Fruit fly (Drosophila melanogaster): ENCODE data around the gene Saf6.

Saf6 gene

DNA sequence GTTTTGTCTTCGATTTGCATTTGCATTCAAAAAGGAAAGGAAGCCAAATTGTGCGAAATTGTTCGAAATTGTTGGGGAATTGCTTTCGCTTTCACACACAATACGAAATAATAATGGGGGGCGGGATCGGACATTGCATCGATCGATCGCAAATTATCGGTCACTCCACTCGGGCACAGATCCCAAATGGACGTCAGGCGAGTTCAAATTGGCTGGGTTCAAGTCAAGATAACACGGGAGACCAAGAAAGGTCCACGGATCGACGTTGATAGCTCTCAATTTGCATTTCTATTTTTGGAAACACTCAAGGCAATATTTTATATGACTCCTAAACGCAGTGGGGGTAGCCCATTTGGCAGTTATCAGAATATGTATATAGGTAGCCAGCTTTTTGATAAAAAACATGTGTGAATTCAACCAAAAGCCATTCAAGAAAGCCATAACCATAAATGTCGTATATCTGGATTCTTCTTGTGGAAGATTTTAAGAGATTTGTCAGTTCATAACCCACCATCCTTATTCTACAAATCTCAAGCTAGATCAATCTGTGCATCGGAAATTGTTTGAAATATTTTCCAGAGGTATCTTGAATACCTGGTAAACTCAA lies 33.5 kb upstream of the Saf6 start:
- TF ChIP-seq Rel (GFP tag; optimal IDR thresholded peaks at IDR 0.05) = no peak
- TF ChIP-seq Rel (tag; optimal IDR thresholded peaks at IDR 0.05) = peak; percentile 53
- no peak for TF ChIP-seq rgr (GFP tag; optimal IDR thresholded peaks at IDR 0.05)

DNA sequence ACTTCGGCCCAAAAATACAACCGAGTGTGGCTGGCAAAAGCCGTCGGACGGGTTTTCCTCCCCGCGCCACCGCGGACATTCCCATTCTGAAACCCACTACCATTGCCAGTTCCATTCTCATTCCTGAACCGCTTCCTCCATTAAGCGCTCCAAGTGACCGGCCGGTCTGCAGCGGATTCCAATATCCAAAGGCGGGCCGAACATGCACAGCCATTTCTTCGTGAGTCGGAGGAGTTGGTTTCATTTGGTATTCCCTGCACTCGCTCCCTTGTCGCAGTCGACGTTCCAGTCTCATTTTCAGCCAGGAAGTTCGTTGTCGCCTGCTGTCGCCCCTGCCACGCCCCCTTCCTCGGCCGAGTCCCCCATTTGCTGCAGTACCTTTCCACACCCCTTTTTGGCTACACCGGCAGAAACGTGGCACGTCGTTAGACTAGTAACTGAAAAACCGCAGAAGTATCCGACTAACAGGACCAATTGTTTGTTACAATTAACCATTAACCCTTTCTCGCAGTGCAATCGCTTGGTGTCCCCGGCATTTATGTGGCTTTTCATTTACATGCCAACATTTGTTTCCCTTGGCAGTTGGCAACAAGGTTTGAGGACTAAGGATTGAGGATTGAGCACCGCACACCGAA lies 32.4 kb upstream of the Saf6 start:
- TF ChIP-seq dl (GFP tag; optimal IDR thresholded peaks at IDR 0.05; ENCODE audit: insufficient read depth in 1 of 2, partially characterized antibody in 2 of 2) (no peak), Myc (optimal IDR thresholded peaks at IDR 0.05) (no peak), CrebA (GFP tag; optimal IDR thresholded peaks at IDR 0.05; ENCODE audit: borderline replicate concordance) (no peak), Vsx2 (GFP tag; optimal IDR thresholded peaks at IDR 0.05; ENCODE audit: partially characterized antibody) (no peak), jim (GFP tag; optimal IDR thresholded peaks at IDR 0.05) (no peak), Sp1 (GFP tag; optimal IDR thresholded peaks at IDR 0.05) (peak; percentile 83), CG32264 (GFP tag; optimal IDR thresholded peaks at IDR 0.05) (peak; percentile 67), woc (GFP tag; optimal IDR thresholded peaks at IDR 0.05) (peak; percentile 91), rgr (GFP tag; optimal IDR thresholded peaks at IDR 0.05) (peak; percentile 82), foxo (GFP tag; optimal IDR thresholded peaks at IDR 0.05) (peak; percentile 30 to 92), Jra (GFP tag; optimal IDR thresholded peaks at IDR 0.05) (peak; percentile 83), tai (GFP tag; optimal IDR thresholded peaks at IDR 0.05) (no peak), lola (GFP tag; optimal IDR thresholded peaks at IDR 0.05) (no peak), Dfd (GFP tag; optimal IDR thresholded peaks at IDR 0.05) (no peak), h (GFP tag; optimal IDR thresholded peaks at IDR 0.05) (peak; percentile 86), Hr83 (GFP tag; optimal IDR thresholded peaks at IDR 0.05; ENCODE audit: poor library complexity, severe bottlenecking) (peak; percentile 89), fru (GFP tag; optimal IDR thresholded peaks at IDR 0.05) (peak; percentile 89), GATAd (GFP tag; optimal IDR thresholded peaks at IDR 0.05) (no peak), dsf (GFP tag; optimal IDR thresholded peaks at IDR 0.05; ENCODE audit: borderline replicate concordance) (no peak), OdsH (GFP tag; optimal IDR thresholded peaks at IDR 0.05) (peak; percentile 83), psq (GFP tag; optimal IDR thresholded peaks at IDR 0.05) (peak; percentile 81), br (GFP tag; optimal IDR thresholded peaks at IDR 0.05) (peak; percentile 89), pan (optimal IDR thresholded peaks at IDR 0.05) (no peak), Abd-B (GFP tag; optimal IDR thresholded peaks at IDR 0.05) (no peak), N (GFP tag; optimal IDR thresholded peaks at IDR 0.05) (no peak), Hr78 (GFP tag; optimal IDR thresholded peaks at IDR 0.05) (no peak), Rel (GFP tag; optimal IDR thresholded peaks at IDR 0.05) (peak; percentile 64), Rel (tag; optimal IDR thresholded peaks at IDR 0.05) (peak; percentile 48), dmrt93B (GFP tag; optimal IDR thresholded peaks at IDR 0.05) (peak; percentile 61), sv (GFP tag; optimal IDR thresholded peaks at IDR 0.05) (no peak), HLH106 (tag; optimal IDR thresholded peaks at IDR 0.05) (peak; percentile 86), Hnf4 (GFP tag; optimal IDR thresholded peaks at IDR 0.05) (peak; percentile 90), CG9705 (GFP tag; optimal IDR thresholded peaks at IDR 0.05) (peak; percentile 76), usp (GFP tag; optimal IDR thresholded peaks at IDR 0.05) (no peak), brk (GFP tag; optimal IDR thresholded peaks at IDR 0.05) (no peak), Dif (GFP tag; optimal IDR thresholded peaks at IDR 0.05; ENCODE audit: partially characterized antibody) (peak; percentile 21), sage (GFP tag; optimal IDR thresholded peaks at IDR 0.05) (peak; percentile 32), ey (GFP tag; optimal IDR thresholded peaks at IDR 0.05) (peak; percentile 85), Mio (GFP tag; optimal IDR thresholded peaks at IDR 0.05) (peak; percentile 13)
